Fruit fly (Drosophila melanogaster): Measurements from ENCODE around the gene CG13082.

The CG13082 gene

DNA sequence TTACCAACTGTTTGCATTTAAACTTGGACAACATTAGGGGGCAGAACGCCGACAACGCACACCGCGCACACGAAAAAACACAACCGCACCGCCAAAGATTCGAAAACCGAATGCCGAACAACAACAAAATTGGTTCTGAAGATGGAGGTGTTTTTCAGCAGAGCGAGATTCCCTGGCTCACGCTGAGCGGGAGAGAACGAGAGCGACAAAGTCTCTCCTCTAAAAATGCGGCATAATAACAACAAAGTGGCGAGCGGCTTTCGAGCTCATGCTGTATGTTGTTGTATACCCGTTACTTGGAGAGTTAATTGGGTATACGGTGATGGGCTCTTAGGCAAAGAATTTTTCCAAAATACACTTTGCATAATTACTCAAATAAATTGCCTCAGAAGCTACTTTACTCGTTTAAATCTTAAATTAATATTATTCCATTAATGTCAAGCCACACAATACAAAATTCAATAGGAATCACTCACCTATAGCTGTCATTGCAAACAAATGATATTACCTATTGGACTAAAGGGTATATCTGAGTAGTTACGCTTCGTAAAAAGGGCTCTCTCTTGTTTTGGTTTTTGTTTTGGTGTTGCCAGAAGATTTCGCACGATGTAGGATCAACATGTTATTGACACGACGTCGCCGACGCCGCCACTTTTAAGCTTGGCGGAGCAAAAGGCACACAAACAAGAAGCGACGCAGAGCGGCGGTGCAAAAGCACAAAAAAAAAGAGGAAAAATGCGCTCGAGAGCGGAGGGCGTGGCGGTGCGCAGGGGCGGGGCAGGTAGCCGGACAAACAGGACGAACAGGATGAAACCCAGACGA, 34.5 kb downstream of the CG13082 start (continued):
- TF ChIP-seq ssp (GFP tag; IDR thresholded peaks at IDR 0.05) (no peak), CG3726 (GFP tag; IDR thresholded peaks at IDR 0.05) (no peak), pum (GFP tag; optimal IDR thresholded peaks at IDR 0.05) (peak; percentile 5), en (GFP tag; optimal IDR thresholded peaks at IDR 0.05) (no peak), mld (GFP tag; IDR thresholded peaks at IDR 0.05; ENCODE audit: partially characterized antibody) (0 out of 3 replicates have a peak, but pooled peaks have one; percentile 54), ap (GFP tag; IDR thresholded peaks at IDR 0.05) (no peak)

DNA sequence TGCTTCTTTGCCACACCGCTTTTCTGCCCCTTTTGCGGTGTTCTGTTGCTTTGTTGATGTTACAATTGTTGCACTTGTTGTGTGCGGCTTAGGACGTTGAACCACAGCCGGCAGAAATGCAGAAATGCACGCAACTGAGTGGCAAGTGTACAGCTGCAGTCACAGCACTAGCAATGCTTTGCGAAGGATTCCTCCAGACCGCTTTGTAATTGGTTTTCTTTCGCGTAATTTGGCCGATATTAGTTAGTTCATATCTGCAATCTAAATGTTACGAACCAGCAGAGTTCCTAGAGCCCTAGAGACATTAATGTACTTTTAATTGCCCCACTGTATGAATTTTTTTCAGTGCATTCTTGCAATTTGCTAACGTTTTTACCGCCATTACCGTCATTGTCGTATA, 36.1 kb downstream of the CG13082 start:
- TF ChIP-seq CG2889 (GFP tag; IDR thresholded peaks at IDR 0.05) (no peak), Dip2 (GFP tag; IDR thresholded peaks at IDR 0.05) (no peak), E2f1 (GFP tag; IDR thresholded peaks at IDR 0.05) (0 out of 2 replicates have a peak, but pooled peaks have one; percentile 16), zf30C (GFP tag; optimal IDR thresholded peaks at IDR 0.05) (peak; percentile 6), CrebB (tag; optimal IDR thresholded peaks at IDR 0.05) (no peak), CTCF (GFP tag; optimal IDR thresholded peaks at IDR 0.05) (no peak), CG1792 (GFP tag; optimal IDR thresholded peaks at IDR 0.05) (no peak), Drgx (GFP tag; IDR thresholded peaks at IDR 0.05) (0 out of 2 replicates have a peak, but pooled peaks have one; percentile 15), CG10543 (GFP tag; optimal IDR thresholded peaks at IDR 0.05) (no peak), Vsx1 (GFP tag; optimal IDR thresholded peaks at IDR 0.05) (no peak), da (GFP tag; optimal IDR thresholded peaks at IDR 0.05) (no peak)

DNA sequence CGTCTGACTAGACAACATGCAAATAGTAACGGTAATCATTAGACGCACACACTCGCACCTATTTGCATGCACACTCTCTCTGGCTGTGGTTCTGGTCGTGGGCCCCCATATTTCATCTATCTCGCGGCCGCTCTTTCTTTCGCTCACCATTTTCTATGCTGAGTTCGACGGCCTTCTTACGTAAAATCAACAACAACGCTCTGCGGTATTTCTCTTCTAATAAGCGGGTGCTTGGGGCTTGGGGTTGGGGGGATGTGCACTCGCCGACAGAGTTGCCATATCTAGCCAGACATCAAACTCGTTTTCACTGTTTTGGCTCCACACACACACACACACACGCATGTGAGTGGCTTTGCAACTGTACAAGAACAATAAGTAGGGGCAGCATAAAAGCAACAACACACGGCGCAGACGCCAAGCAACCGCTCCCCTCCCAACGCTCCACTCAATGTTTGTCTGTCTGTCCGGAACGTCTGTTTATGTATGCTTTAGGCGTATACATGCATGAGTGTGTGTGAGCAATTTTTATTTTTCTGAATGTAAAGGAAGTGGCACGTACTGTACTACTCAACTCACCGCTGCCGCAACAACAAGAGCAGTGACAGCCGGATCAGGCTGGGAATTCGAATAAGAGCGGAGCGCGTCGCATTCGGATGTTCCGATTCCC, 36.9 kb downstream of the CG13082 start:
- TF ChIP-seq her (GFP tag; optimal IDR thresholded peaks at IDR 0.05) (no peak), Abd-B (GFP tag; optimal IDR thresholded peaks at IDR 0.05) (peak; percentile 52), abd-A (tag; optimal IDR thresholded peaks at IDR 0.05) (peak; percentile 94), fd3F (GFP tag; optimal IDR thresholded peaks at IDR 0.05) (no peak), CG10274 (GFP tag; optimal IDR thresholded peaks at IDR 0.05) (no peak), rib (GFP tag; IDR thresholded peaks at IDR 0.05) (peak; percentile 29; the same call in 1 of the 2 replicates), insv (GFP tag; optimal IDR thresholded peaks at IDR 0.05) (peak in 1 of 2 experiments; percentile 94), Hsf (GFP tag; optimal IDR thresholded peaks at IDR 0.05) (no peak), YL-1 (GFP tag; optimal IDR thresholded peaks at IDR 0.05) (no peak), aop (GFP tag; IDR thresholded peaks at IDR 0.05) (peak; percentile 88), CG17328 (GFP tag; IDR thresholded peaks at IDR 0.05) (no peak), C15 (GFP tag; IDR thresholded peaks at IDR 0.05) (no peak), CG5245 (GFP tag; optimal IDR thresholded peaks at IDR 0.05) (no peak), cad (GFP tag; optimal IDR thresholded peaks at IDR 0.05) (no peak), CG13894 (tag; optimal IDR thresholded peaks at IDR 0.05) (peak; percentile 32), CG6254 (GFP tag; optimal IDR thresholded peaks at IDR 0.05) (no peak), Adf1 (GFP tag; IDR thresholded peaks at IDR 0.05) (peak; percentile 69; the same call in 1 of the 2 replicates), fd96Cb (tag; optimal IDR thresholded peaks at IDR 0.05) (no peak), ewg (GFP tag; optimal IDR thresholded peaks at IDR 0.05) (peak; percentile 85), CG18764 (GFP tag; optimal IDR thresholded peaks at IDR 0.05) (no peak), Bgb (GFP tag; IDR thresholded peaks at IDR 0.05; ENCODE audit: partially characterized antibody) (peak; percentile 55), az2 (GFP tag; optimal IDR thresholded peaks at IDR 0.05) (no peak), D (optimal IDR thresholded peaks at IDR 0.05) (peak; percentile 33), D (GFP tag; optimal IDR thresholded peaks at IDR 0.05) (no peak), hth (optimal IDR thresholded peaks at IDR 0.05) (no peak), CG12299 (tag; optimal IDR thresholded peaks at IDR 0.05) (no peak), pros (GFP tag; optimal IDR thresholded peaks at IDR 0.05) (peak; percentile 78), Vsx1 (GFP tag; optimal IDR thresholded peaks at IDR 0.05) (no peak), sd (tag; optimal IDR thresholded peaks at IDR 0.05) (peak; percentile 86), fd102C (GFP tag; optimal IDR thresholded peaks at IDR 0.05) (no peak), inv (GFP tag; IDR thresholded peaks at IDR 0.05; ENCODE audit: partially characterized antibody) (peak; percentile 27; the same call in 1 of the 2 replicates)
